Worm (Caenorhabditis elegans) whole organism, L1 larva: ENCODE data around the gene F22E5.21.
"Not testable (repeated sequence)": the region's sequence is repeated elsewhere in the genome, so short reads cannot be mapped to it uniquely, and the experiment has no call there.

ENCODE experiments used
- C04F5.9 ChIP-seq: sonication (generic microtip); optimal IDR thresholded peaks from 2 replicates; lab custom pipeline; 2016; ENCODE audit warnings: missing genetic modification characterization, missing compliant biosample characterization
- C34B4.2 ChIP-seq: sonication (generic microtip); optimal IDR thresholded peaks from 2 replicates; lab custom pipeline; 2017; ENCODE audit warnings: mild to moderate bottlenecking, missing genetic modification characterization, missing compliant biosample characterization
- aha-1 ChIP-seq: fragments of 150-350 bp; optimal IDR thresholded peaks from 2 replicates; lab custom pipeline; 2014; ENCODE audit warnings: missing biosample characterization, missing genetic modification characterization
- alr-1 ChIP-seq: fragments of 200-800 bp; sonication (Bioruptor generic); optimal IDR thresholded peaks from 2 replicates; lab custom pipeline; 2018; ENCODE audit warnings: borderline replicate concordance, mild to moderate bottlenecking, missing genetic modification characterization, missing compliant biosample characterization
- ama-1 ChIP-seq: fragments of 150-350 bp; optimal IDR thresholded peaks from 2 replicates; lab custom pipeline; 2014
- ceh-8 ChIP-seq: fragments of 200-800 bp; sonication (Bioruptor generic); optimal IDR thresholded peaks from 2 replicates; lab custom pipeline; 2018; ENCODE audit warnings: mild to moderate bottlenecking, missing genetic modification characterization, moderate library complexity, missing compliant biosample characterization
- ceh-88 ChIP-seq: fragments of 200-800 bp; sonication (Bioruptor generic); IDR thresholded peaks from 2 replicates; pipeline ENCODE4 v1.3.6; 2022; ENCODE audit warnings: missing genetic modification characterization, missing compliant biosample characterization
- efl-1 ChIP-seq, 4 experiments: fragments of 150-350 bp; optimal IDR thresholded peaks in 3 of 4; peaks in 1 of 4; 1 replicate in 1 of 4; 2 replicates in 3 of 4; lab custom pipeline; 2014; ENCODE audit warnings: missing biosample characterization in 2 of 4, missing genetic modification characterization in 2 of 4, missing genetic modification reagents in 2 of 4
- fkh-8 ChIP-seq: sonication (generic microtip); optimal IDR thresholded peaks from 2 replicates; lab custom pipeline; 2016; ENCODE audit warnings: mild to moderate bottlenecking, missing genetic modification characterization, missing compliant biosample characterization
- hlh-17 ChIP-seq: fragments of 200-800 bp; sonication (Bioruptor generic); optimal IDR thresholded peaks from 2 replicates; lab custom pipeline; 2018; ENCODE audit warnings: missing genetic modification characterization, mild to moderate bottlenecking, missing compliant biosample characterization, moderate library complexity, borderline replicate concordance
- hpl-2 ChIP-seq: fragments of 150-350 bp; optimal IDR thresholded peaks from 2 replicates; lab custom pipeline; 2014; ENCODE audit warnings: missing biosample characterization, missing genetic modification reagents, missing genetic modification characterization
- jun-1 ChIP-seq: fragments of 150-350 bp; optimal IDR thresholded peaks from 2 replicates; lab custom pipeline; 2014; ENCODE audit warnings: missing biosample characterization, missing genetic modification reagents, missing genetic modification characterization
- lin-13 ChIP-seq: fragments of 150-350 bp; optimal IDR thresholded peaks from 2 replicates; lab custom pipeline; 2014; ENCODE audit warnings: missing biosample characterization, missing genetic modification reagents, missing genetic modification characterization
- lin-35 ChIP-seq, 2 experiments: fragments of 150-350 bp; optimal IDR thresholded peaks; 2 replicates each; lab custom pipeline; 2014; ENCODE audit warnings: missing biosample characterization in 2 of 2, missing genetic modification characterization in 2 of 2, missing genetic modification reagents in 2 of 2
- lir-3 ChIP-seq: sonication (generic microtip); optimal IDR thresholded peaks from 2 replicates; lab custom pipeline; 2016; ENCODE audit warnings: mild to moderate bottlenecking, missing genetic modification characterization, moderate library complexity, missing compliant biosample characterization; ENCODE audit not compliant: poor library complexity
- lsy-2 ChIP-seq, 2 experiments: fragments of 150-350 bp; optimal IDR thresholded peaks; 2 replicates each; lab custom pipeline; 2014; ENCODE audit warnings: missing biosample characterization in 2 of 2, missing genetic modification characterization in 2 of 2
- mdl-1 ChIP-seq, 2 experiments: fragments of 150-350 bp; optimal IDR thresholded peaks; 2 replicates each; lab custom pipeline; 2014 to 2017; ENCODE audit warnings: missing biosample characterization in 2 of 2, missing genetic modification characterization in 2 of 2, inconsistent platforms in 1 of 2
- mep-1 ChIP-seq: fragments of 150-350 bp; optimal IDR thresholded peaks from 2 replicates; lab custom pipeline; 2014; ENCODE audit warnings: missing biosample characterization, missing genetic modification characterization
- nhr-20 ChIP-seq: sonication (generic microtip); optimal IDR thresholded peaks from 2 replicates; lab custom pipeline; 2016; ENCODE audit warnings: mild to moderate bottlenecking, missing genetic modification characterization, missing compliant biosample characterization
- nhr-47 ChIP-seq: sonication (generic microtip); optimal IDR thresholded peaks from 2 replicates; lab custom pipeline; 2016; ENCODE audit warnings: mild to moderate bottlenecking, missing genetic modification characterization, moderate library complexity, missing compliant biosample characterization
- nhr-77 ChIP-seq: fragments of 150-350 bp; optimal IDR thresholded peaks from 2 replicates; lab custom pipeline; 2014; ENCODE audit warnings: missing biosample characterization, missing genetic modification characterization
- nhr-85 ChIP-seq: sonication (generic microtip); peaks from one replicate; lab custom pipeline; 2016; ENCODE audit warnings: missing genetic modification characterization, inconsistent platforms, missing compliant biosample characterization
- nhr-90 ChIP-seq: sonication (generic microtip); optimal IDR thresholded peaks from 2 replicates; lab custom pipeline; 2016; ENCODE audit warnings: mild to moderate bottlenecking, missing genetic modification characterization, missing compliant biosample characterization; ENCODE audit not compliant: poor library complexity
- pqm-1 ChIP-seq: sonication (generic microtip); optimal IDR thresholded peaks from 3 replicates; lab custom pipeline; 2017; ENCODE audit warnings: missing biosample characterization, missing genetic modification characterization
- rnt-1 ChIP-seq: sonication (generic microtip); optimal IDR thresholded peaks from 2 replicates; lab custom pipeline; 2016; ENCODE audit warnings: mild to moderate bottlenecking, missing genetic modification characterization, moderate library complexity, missing compliant biosample characterization
- skn-1 ChIP-seq: fragments of 150-350 bp; optimal IDR thresholded peaks from 2 replicates; lab custom pipeline; 2014; ENCODE audit warnings: missing biosample characterization, missing genetic modification characterization
- unc-130 ChIP-seq: fragments of 150-350 bp; optimal IDR thresholded peaks from 2 replicates; lab custom pipeline; 2017; ENCODE audit warnings: missing biosample characterization, missing genetic modification characterization, inconsistent platforms
- unc-30 ChIP-seq: sonication (generic microtip); optimal IDR thresholded peaks from 2 replicates; lab custom pipeline; 2017; ENCODE audit warnings: missing biosample characterization, missing genetic modification characterization
- unc-98 ChIP-seq: fragments of 200-800 bp; sonication (Bioruptor generic); IDR thresholded peaks from 2 replicates; pipeline ENCODE4 v1.3.6; 2022; ENCODE audit warnings: missing genetic modification characterization, missing compliant biosample characterization
- zip-4 ChIP-seq: fragments of 200-800 bp; sonication (Bioruptor generic); optimal IDR thresholded peaks from 2 replicates; lab custom pipeline; 2018; ENCODE audit warnings: mild to moderate bottlenecking, missing genetic modification characterization, moderate library complexity, missing compliant biosample characterization
- ztf-4 ChIP-seq: fragments of 150-350 bp; optimal IDR thresholded peaks from 2 replicates; lab custom pipeline; 2014; ENCODE audit warnings: missing biosample characterization, missing genetic modification characterization

F22E5.21 gene

DNA sequence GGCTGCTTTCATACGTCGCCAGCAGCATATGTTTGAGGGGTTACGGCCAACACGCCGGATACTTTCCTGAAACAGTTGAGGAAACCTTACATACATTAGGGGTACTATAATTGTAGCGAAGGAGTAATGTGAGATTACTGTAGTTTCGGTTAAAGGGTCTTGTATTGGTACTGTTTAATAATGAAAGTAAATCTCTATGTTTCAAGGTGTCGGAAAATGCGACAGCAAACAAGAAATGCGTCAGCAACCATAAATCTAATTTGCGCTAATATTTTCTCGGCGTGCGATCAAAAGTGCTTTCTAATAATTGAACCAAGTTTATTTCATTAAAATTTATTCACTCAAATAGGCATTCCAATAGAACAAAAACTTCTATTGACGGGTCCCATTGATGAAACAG is 35.1 kb upstream of the F22E5.21 start, which contains the start of gene sri-57:
Gene sri-57 (minus strand): TSS at position 101 of the 400 bp plus-strand sequence.
- TF ChIP-seq ztf-4, nhr-90, skn-1 (tag; lab: Kevin White, UChicago): not testable (repeated sequence)

- TF ChIP-seq pqm-1: no peak
- TF ChIP-seq zip-4 (GFP tag; lab: Kevin White, UChicago): no peak
- TF ChIP-seq ceh-8: no peak
- no peak for TF ChIP-seq lir-3
- no peak for TF ChIP-seq rnt-1
- TF ChIP-seq nhr-20 (tag; lab: Kevin White, UChicago): no peak
- TF ChIP-seq mep-1 (tag; lab: Kevin White, UChicago): no peak
- TF ChIP-seq unc-98 (GFP tag; lab: Robert Waterston, UW): no peak
- TF ChIP-seq hlh-17 (GFP tag; lab: Kevin White, UChicago): no peak
- TF ChIP-seq nhr-85 (tag; lab: Kevin White, UChicago): no peak
- TF ChIP-seq nhr-90 (tag; lab: Kevin White, UChicago): no peak
- no peak for TF ChIP-seq alr-1 (tag; lab: Kevin White, UChicago)
- TF ChIP-seq lsy-2 (tag; optimal IDR thresholded peaks at IDR 0.05; lab: Kevin White, UChicago): no peak
These were observed 28.3 kb upstream of the F22E5.21 start, which contains the start of gene F22E5.22 for ce11 chrII:2665606-2666005. Gene F22E5.22, plus strand, starts transcription at chrII:2665906.

DNA sequence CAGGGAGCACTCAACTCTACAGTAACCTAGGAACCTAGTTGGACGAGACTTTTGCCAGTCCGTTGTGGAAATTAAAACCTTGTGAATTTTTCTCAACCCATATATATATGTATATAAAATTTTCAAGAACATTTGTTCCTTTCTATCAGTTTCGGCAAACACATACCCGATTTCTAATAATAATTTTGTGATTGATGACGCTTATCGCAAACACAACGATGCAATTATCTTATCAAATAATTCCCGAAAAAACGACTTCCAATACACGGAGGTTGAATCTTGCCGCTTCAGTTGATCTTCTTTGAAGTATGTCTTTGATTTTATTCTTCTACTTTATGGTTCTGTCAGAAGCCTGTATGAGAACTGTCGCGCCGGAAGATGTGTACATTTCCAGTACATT is 27.8 kb upstream of the F22E5.21 start, which contains the start of gene F22E5.2:
Gene F22E5.2 (plus strand): TSS at position 301 of the 400 bp plus-strand sequence.
- TF ChIP-seq nhr-47 (tag; lab: Kevin White, UChicago); ama-1 (lab: Kevin White, UChicago); unc-130 (tag; lab: Kevin White, UChicago): not testable (repeated sequence)

ce11 chrII:2659364-2659763 is 22.1 kb upstream of the F22E5.21 start, which contains the start of gene gcy-21:
Gene gcy-21, plus strand, starts transcription at chrII:2659664.
- TF ChIP-seq ceh-88 (GFP tag; lab: Robert Waterston, UW) (no peak), efl-1 (optimal IDR thresholded peaks at IDR 0.05; lab: Kevin White, UChicago) (no peak), efl-1 (GFP tag; optimal IDR thresholded peaks at IDR 0.05 in 1 of 2; lab: Kevin White, UChicago) (peak in 1 of 2 experiments; percentile 13), hpl-2 (GFP tag; lab: Kevin White, UChicago) (no peak), fkh-8 (tag; lab: Kevin White, UChicago) (peak; percentile 7)

DNA sequence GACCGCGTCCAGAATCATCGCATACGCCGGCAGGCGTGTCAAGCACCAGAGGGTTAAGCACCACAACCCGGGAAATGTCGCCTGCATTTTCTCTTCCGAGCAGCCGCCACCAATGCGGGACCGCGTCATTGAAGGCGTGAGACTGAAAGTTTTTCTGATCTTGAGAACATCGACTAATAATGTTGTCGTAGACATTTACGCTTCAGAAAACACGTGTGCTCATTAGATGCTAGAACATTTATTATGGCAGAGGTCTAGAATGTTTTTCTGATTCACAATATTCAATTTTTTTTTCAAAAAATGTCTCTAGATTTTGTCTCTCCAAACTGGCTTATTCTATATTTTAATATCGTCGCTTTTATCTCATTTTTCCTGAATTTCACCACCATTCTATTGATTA is 19.3 kb upstream of the F22E5.21 start, which contains the start of gene sri-47:
Gene sri-47 (plus strand): TSS at position 301 of the 400 bp plus-strand sequence.
- TF ChIP-seq nhr-77 (tag; lab: Kevin White, UChicago): no peak
- TF ChIP-seq C04F5.9: no peak
- no peak for TF ChIP-seq skn-1 (tag; lab: Kevin White, UChicago)
- TF ChIP-seq lin-35 (GFP tag; optimal IDR thresholded peaks at IDR 0.05; lab: Kevin White, UChicago): no peak
- no peak for TF ChIP-seq lin-13
- TF ChIP-seq unc-30: no peak
- no peak for TF ChIP-seq C34B4.2 (tag; lab: Kevin White, UChicago)
- TF ChIP-seq, all 84 proteins: peak for 0

DNA sequence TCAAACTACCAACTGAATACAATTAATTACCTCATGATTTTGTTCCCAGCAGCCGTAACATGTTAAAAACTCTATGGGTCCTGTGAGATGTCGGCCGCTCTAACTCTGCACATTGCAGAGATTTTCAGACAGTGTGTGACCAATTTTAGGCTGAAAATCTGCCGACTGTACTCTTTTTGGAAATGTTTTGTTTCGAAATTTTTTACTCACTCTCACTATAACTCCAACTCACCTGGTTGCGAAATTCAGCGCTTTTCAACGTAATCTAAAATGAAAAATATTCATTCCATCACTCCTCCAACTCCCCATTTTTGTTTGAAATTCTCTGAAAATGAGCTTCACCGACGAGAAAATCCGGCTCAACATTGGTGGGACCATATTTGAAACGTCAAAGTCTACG is 12.3 kb upstream of the F22E5.21 start, which contains the start of the genes F22E5.13 and F22E5.6:
Gene F22E5.13 (minus strand): TSS at position 101 of the 400 bp plus-strand sequence.
Gene F22E5.6 (plus strand): TSS at position 297 of the 400 bp plus-strand sequence.
- no peak for TF ChIP-seq lir-3
- TF ChIP-seq jun-1 (tag; lab: Kevin White, UChicago): no peak
- no peak for TF ChIP-seq mdl-1 (tag; optimal IDR thresholded peaks at IDR 0.05; lab: Kevin White, UChicago)
- no peak for TF ChIP-seq aha-1 (tag; lab: Kevin White, UChicago)
